Fruit fly (Drosophila melanogaster) whole organism, adult: ENCODE measurements around the gene Pex1.

Experiments
- CG11617 ChIP-seq: fragments of 200-800 bp; sonication (Bioruptor generic); optimal IDR thresholded peaks from 2 replicates; lab custom pipeline; 2017; ENCODE audit warnings: mild to moderate bottlenecking, missing biosample characterization, missing genetic modification reagents, missing genetic modification characterization
- CG12768 ChIP-seq: fragments of 200-800 bp; sonication (Bioruptor generic); optimal IDR thresholded peaks from 2 replicates; lab custom pipeline; 2017; ENCODE audit warnings: missing biosample characterization, missing genetic modification characterization, mild to moderate bottlenecking, moderate library complexity, missing genetic modification reagents
- CG14711 ChIP-seq: fragments of 200-800 bp; sonication (Bioruptor generic); optimal IDR thresholded peaks from 2 replicates; lab custom pipeline; 2018; ENCODE audit warnings: missing biosample characterization, mild to moderate bottlenecking, missing genetic modification characterization, moderate library complexity
- CG1620 ChIP-seq: fragments of 200-800 bp; sonication (Bioruptor generic); optimal IDR thresholded peaks from 2 replicates; lab custom pipeline; 2016; ENCODE audit warnings: missing biosample characterization, missing genetic modification characterization
- CG7045 ChIP-seq: fragments of 200-800 bp; sonication (Bioruptor generic); optimal IDR thresholded peaks from 2 replicates; lab custom pipeline; 2017; ENCODE audit warnings: missing biosample characterization, mild to moderate bottlenecking, missing genetic modification characterization
- Clk ChIP-seq: fragments of 200-800 bp; sonication (Bioruptor generic); optimal IDR thresholded peaks from 2 replicates; lab custom pipeline; 2017; ENCODE audit warnings: missing biosample characterization, missing genetic modification characterization
- Mnt ChIP-seq: fragments of 200-800 bp; sonication (Bioruptor generic); optimal IDR thresholded peaks from 2 replicates; lab custom pipeline; 2016; ENCODE audit warnings: missing biosample characterization, mild to moderate bottlenecking, missing genetic modification characterization
- cic ChIP-seq: fragments of 200-800 bp; sonication (Bioruptor generic); optimal IDR thresholded peaks from 2 replicates; lab custom pipeline; 2017; ENCODE audit warnings: missing biosample characterization, mild to moderate bottlenecking, missing genetic modification characterization, moderate library complexity
- kay ChIP-seq: fragments of 200-800 bp; sonication (Bioruptor generic); peaks from one replicate; lab custom pipeline; 2016; ENCODE audit warnings: missing biosample characterization, missing genetic modification characterization, borderline replicate concordance
- ovo ChIP-seq: fragments of 200-800 bp; sonication (Bioruptor generic); optimal IDR thresholded peaks from 2 replicates; lab custom pipeline; 2016; ENCODE audit warnings: missing biosample characterization, missing genetic modification characterization
- toe ChIP-seq: fragments of 200-800 bp; sonication (Bioruptor generic); optimal IDR thresholded peaks from 2 replicates; lab custom pipeline; 2016; ENCODE audit warnings: missing biosample characterization, missing genetic modification characterization

- TF ChIP-seq CG7045 (GFP tag; lab: Kevin White, UChicago) (no peak), CG14711 (tag; lab: Kevin White, UChicago) (no peak), CG11617 (no peak), kay (no peak), ovo (GFP tag; lab: Kevin White, UChicago) (no peak), CG1620 (GFP tag; lab: Kevin White, UChicago) (no peak), Clk (GFP tag; lab: Kevin White, UChicago) (no peak), cic (GFP tag; lab: Kevin White, UChicago) (no peak), toe (GFP tag; lab: Kevin White, UChicago) (no peak), Mnt (GFP tag; lab: Kevin White, UChicago) (no peak), CG12768 (no peak)
These were observed 33.3 kb downstream of the Pex1 start for dm6 chr3L:14104988-14105387.
